Worm (Caenorhabditis elegans) whole organism, L1 larva: Measurements from ENCODE around the gene pqn-83.
A peak's percentile ranks its signal among the peaks of the same experiment; 100 is the strongest.

Source experiments
- C04F5.9 ChIP-seq: sonication (generic microtip); optimal IDR thresholded peaks from 2 replicates; lab custom pipeline; 2016; ENCODE audit warnings: missing genetic modification characterization, missing compliant biosample characterization
- Y116A8C.19 ChIP-seq: sonication (generic microtip); optimal IDR thresholded peaks from 2 replicates; lab custom pipeline; 2016; ENCODE audit warnings: missing compliant biosample characterization, missing genetic modification characterization, borderline replicate concordance
- aha-1 ChIP-seq: fragments of 150-350 bp; optimal IDR thresholded peaks from 2 replicates; lab custom pipeline; 2014; ENCODE audit warnings: missing biosample characterization, missing genetic modification characterization
- alr-1 ChIP-seq: fragments of 200-800 bp; sonication (Bioruptor generic); optimal IDR thresholded peaks from 2 replicates; lab custom pipeline; 2018; ENCODE audit warnings: borderline replicate concordance, mild to moderate bottlenecking, missing genetic modification characterization, missing compliant biosample characterization
- ceh-63 ChIP-seq: fragments of 200-800 bp; sonication (Bioruptor generic); optimal IDR thresholded peaks from 2 replicates; lab custom pipeline; 2018; ENCODE audit warnings: mild to moderate bottlenecking, missing genetic modification characterization, missing compliant biosample characterization
- ceh-8 ChIP-seq: fragments of 200-800 bp; sonication (Bioruptor generic); optimal IDR thresholded peaks from 2 replicates; lab custom pipeline; 2018; ENCODE audit warnings: mild to moderate bottlenecking, missing genetic modification characterization, moderate library complexity, missing compliant biosample characterization
- ceh-82 ChIP-seq, 3 experiments: fragments of 150-350 bp in 1 of 3; sonication (generic microtip) in 2 of 3; optimal IDR thresholded peaks; 2 replicates each; lab custom pipeline; 2014 to 2017; ENCODE audit warnings: missing biosample characterization in 3 of 3, missing genetic modification characterization in 3 of 3
- ceh-90 ChIP-seq: sonication (generic microtip); optimal IDR thresholded peaks from 2 replicates; lab custom pipeline; 2016; ENCODE audit warnings: missing genetic modification characterization, missing compliant biosample characterization
- ces-1 ChIP-seq: fragments of 150-350 bp; optimal IDR thresholded peaks from 2 replicates; lab custom pipeline; 2014; ENCODE audit warnings: missing biosample characterization, missing genetic modification reagents, missing genetic modification characterization
- dpl-1 ChIP-seq, 3 experiments: fragments of 150-350 bp in 2 of 3; sonication (generic microtip) in 1 of 3; optimal IDR thresholded peaks; 2 replicates each; lab custom pipeline; 2014 to 2017; ENCODE audit warnings: missing biosample characterization in 3 of 3, missing genetic modification characterization in 3 of 3, missing genetic modification reagents in 3 of 3
- dsc-1 ChIP-seq: sonication (generic microtip); optimal IDR thresholded peaks from 2 replicates; lab custom pipeline; 2016; ENCODE audit warnings: mild to moderate bottlenecking, missing genetic modification characterization, missing compliant biosample characterization
- efl-1 ChIP-seq, 4 experiments: fragments of 150-350 bp; optimal IDR thresholded peaks in 3 of 4; peaks in 1 of 4; 1 replicate in 1 of 4; 2 replicates in 3 of 4; lab custom pipeline; 2014; ENCODE audit warnings: missing biosample characterization in 2 of 4, missing genetic modification characterization in 2 of 4, missing genetic modification reagents in 2 of 4
- efl-3 ChIP-seq: fragments of 200-800 bp; sonication (Bioruptor generic); optimal IDR thresholded peaks from 2 replicates; lab custom pipeline; 2018; ENCODE audit warnings: mild to moderate bottlenecking, missing genetic modification characterization, missing compliant biosample characterization
- egl-13 ChIP-seq: sonication (generic microtip); optimal IDR thresholded peaks from 2 replicates; lab custom pipeline; 2016; ENCODE audit warnings: missing genotype, missing genetic modification reagents, missing genetic modification characterization, missing compliant biosample characterization
- egl-27 ChIP-seq, 2 experiments: fragments of 150-350 bp in 1 of 2; sonication (generic microtip); optimal IDR thresholded peaks; 3 replicates each; lab custom pipeline; 2017 to 2018; ENCODE audit warnings: missing biosample characterization in 2 of 2, missing genetic modification characterization in 2 of 2, missing genetic modification reagents in 2 of 2
- elt-2 ChIP-seq: sonication (generic microtip); optimal IDR thresholded peaks from 2 replicates; lab custom pipeline; 2016; ENCODE audit warnings: missing genetic modification characterization, mild to moderate bottlenecking, inconsistent platforms, missing compliant biosample characterization, missing genetic modification reagents
- fkh-4 ChIP-seq: sonication (generic microtip); optimal IDR thresholded peaks from 2 replicates; lab custom pipeline; 2016; ENCODE audit warnings: missing compliant biosample characterization, missing genetic modification characterization, borderline replicate concordance
- fkh-8 ChIP-seq: sonication (generic microtip); optimal IDR thresholded peaks from 2 replicates; lab custom pipeline; 2016; ENCODE audit warnings: mild to moderate bottlenecking, missing genetic modification characterization, missing compliant biosample characterization
- fos-1 ChIP-seq: fragments of 150-350 bp; optimal IDR thresholded peaks from 2 replicates; lab custom pipeline; 2014; ENCODE audit warnings: missing biosample characterization, missing genetic modification characterization
- hlh-17 ChIP-seq: fragments of 200-800 bp; sonication (Bioruptor generic); optimal IDR thresholded peaks from 2 replicates; lab custom pipeline; 2018; ENCODE audit warnings: missing genetic modification characterization, mild to moderate bottlenecking, missing compliant biosample characterization, moderate library complexity, borderline replicate concordance
- hpl-2 ChIP-seq: fragments of 150-350 bp; optimal IDR thresholded peaks from 2 replicates; lab custom pipeline; 2014; ENCODE audit warnings: missing biosample characterization, missing genetic modification reagents, missing genetic modification characterization
- irx-1 ChIP-seq: sonication (generic microtip); optimal IDR thresholded peaks from 2 replicates; lab custom pipeline; 2016; ENCODE audit warnings: missing genetic modification characterization, missing compliant biosample characterization
- isw-1 ChIP-seq: fragments of 200-800 bp; sonication (Bioruptor generic); IDR thresholded peaks from 2 replicates; pipeline ENCODE4 v1.3.6; 2022; ENCODE audit warnings: missing genetic modification characterization, missing compliant biosample characterization
- jun-1 ChIP-seq: fragments of 150-350 bp; optimal IDR thresholded peaks from 2 replicates; lab custom pipeline; 2014; ENCODE audit warnings: missing biosample characterization, missing genetic modification reagents, missing genetic modification characterization
- lin-15B ChIP-seq: fragments of 150-350 bp; sonication (generic microtip); optimal IDR thresholded peaks from 3 replicates; lab custom pipeline; 2014; ENCODE audit warnings: missing biosample characterization, missing genetic modification characterization
- lir-3 ChIP-seq: sonication (generic microtip); optimal IDR thresholded peaks from 2 replicates; lab custom pipeline; 2016; ENCODE audit warnings: mild to moderate bottlenecking, missing genetic modification characterization, moderate library complexity, missing compliant biosample characterization; ENCODE audit not compliant: poor library complexity
- mdl-1 ChIP-seq, 2 experiments: fragments of 150-350 bp; optimal IDR thresholded peaks; 2 replicates each; lab custom pipeline; 2014 to 2017; ENCODE audit warnings: missing biosample characterization in 2 of 2, missing genetic modification characterization in 2 of 2, inconsistent platforms in 1 of 2
- mep-1 ChIP-seq: fragments of 150-350 bp; optimal IDR thresholded peaks from 2 replicates; lab custom pipeline; 2014; ENCODE audit warnings: missing biosample characterization, missing genetic modification characterization
- nhr-11 ChIP-seq: fragments of 150-350 bp; optimal IDR thresholded peaks from 2 replicates; lab custom pipeline; 2014; ENCODE audit warnings: missing biosample characterization, missing genetic modification characterization
- nhr-20 ChIP-seq: sonication (generic microtip); optimal IDR thresholded peaks from 2 replicates; lab custom pipeline; 2016; ENCODE audit warnings: mild to moderate bottlenecking, missing genetic modification characterization, missing compliant biosample characterization
- nhr-47 ChIP-seq: sonication (generic microtip); optimal IDR thresholded peaks from 2 replicates; lab custom pipeline; 2016; ENCODE audit warnings: mild to moderate bottlenecking, missing genetic modification characterization, moderate library complexity, missing compliant biosample characterization
- nhr-71 ChIP-seq: sonication (generic microtip); optimal IDR thresholded peaks from 2 replicates; lab custom pipeline; 2016; ENCODE audit warnings: mild to moderate bottlenecking, missing genetic modification characterization, moderate library complexity, missing compliant biosample characterization
- nhr-76 ChIP-seq: sonication (generic microtip); optimal IDR thresholded peaks from 2 replicates; lab custom pipeline; 2017; ENCODE audit warnings: missing biosample characterization, missing genetic modification characterization
- nhr-90 ChIP-seq: sonication (generic microtip); optimal IDR thresholded peaks from 2 replicates; lab custom pipeline; 2016; ENCODE audit warnings: mild to moderate bottlenecking, missing genetic modification characterization, missing compliant biosample characterization; ENCODE audit not compliant: poor library complexity
- pag-3 ChIP-seq: sonication (generic microtip); optimal IDR thresholded peaks from 2 replicates; lab custom pipeline; 2017; ENCODE audit warnings: missing genetic modification characterization, mild to moderate bottlenecking, missing compliant biosample characterization, antibody characterized with exemption, borderline replicate concordance; ENCODE audit not compliant: insufficient read depth
- rnt-1 ChIP-seq: sonication (generic microtip); optimal IDR thresholded peaks from 2 replicates; lab custom pipeline; 2016; ENCODE audit warnings: mild to moderate bottlenecking, missing genetic modification characterization, moderate library complexity, missing compliant biosample characterization
- skn-1 ChIP-seq: fragments of 150-350 bp; optimal IDR thresholded peaks from 2 replicates; lab custom pipeline; 2014; ENCODE audit warnings: missing biosample characterization, missing genetic modification characterization
- snpc-4 ChIP-seq: fragments of 150-350 bp; optimal IDR thresholded peaks from 2 replicates; lab custom pipeline; 2014; ENCODE audit warnings: missing biosample characterization, missing genetic modification characterization
- sox-4 ChIP-seq: sonication (generic microtip); optimal IDR thresholded peaks from 2 replicates; lab custom pipeline; 2016; ENCODE audit warnings: missing genetic modification characterization, missing compliant biosample characterization
- sptf-1 ChIP-seq: fragments of 150-350 bp; optimal IDR thresholded peaks from 2 replicates; lab custom pipeline; 2014; ENCODE audit warnings: missing biosample characterization, missing genetic modification characterization
- swsn-7 ChIP-seq: sonication (generic microtip); optimal IDR thresholded peaks from 2 replicates; lab custom pipeline; 2016; ENCODE audit warnings: missing genetic modification characterization, missing compliant biosample characterization
- unc-62 ChIP-seq: fragments of 150-350 bp; optimal IDR thresholded peaks from 2 replicates; lab custom pipeline; 2014; ENCODE audit warnings: missing biosample characterization, missing genetic modification reagents, missing genetic modification characterization
- unc-86 ChIP-seq: sonication (generic microtip); optimal IDR thresholded peaks from 2 replicates; lab custom pipeline; 2016; ENCODE audit warnings: missing genetic modification characterization, missing compliant biosample characterization
- unc-98 ChIP-seq: fragments of 200-800 bp; sonication (Bioruptor generic); IDR thresholded peaks from 2 replicates; pipeline ENCODE4 v1.3.6; 2022; ENCODE audit warnings: missing genetic modification characterization, missing compliant biosample characterization
- xbp-1 ChIP-seq: sonication (generic microtip); optimal IDR thresholded peaks from 2 replicates; lab custom pipeline; 2016; ENCODE audit warnings: missing genetic modification characterization, missing compliant biosample characterization

Gene pqn-83

DNA sequence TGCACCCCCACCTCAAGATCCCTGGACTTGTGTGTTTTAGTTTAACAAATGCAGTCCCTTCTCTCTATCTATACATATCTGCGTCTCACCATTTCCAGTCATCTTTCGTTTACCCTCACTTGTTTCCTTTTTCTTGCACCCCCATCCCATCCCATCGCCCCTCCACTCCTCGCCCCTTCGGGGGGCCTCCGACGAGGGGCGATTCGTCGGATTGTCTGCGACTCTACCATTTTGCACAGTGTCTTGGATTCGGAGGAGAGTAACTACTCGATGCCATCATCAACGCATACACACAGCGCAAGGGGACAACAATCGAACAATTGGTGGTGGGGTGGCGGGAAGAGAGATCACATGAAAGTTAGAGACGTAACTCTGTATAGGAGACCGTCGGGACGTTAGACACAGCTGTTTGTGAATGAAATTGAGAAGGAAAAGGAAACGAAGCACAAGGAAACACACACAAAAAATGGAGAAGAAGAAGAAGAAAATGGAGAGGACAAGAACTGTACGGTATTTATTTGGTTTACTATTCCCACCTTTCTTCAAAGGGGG is 36.8 kb downstream of the pqn-83 start (continued):
- peak; percentile 52 for TF ChIP-seq lir-3 (tag; lab: Kevin White, UChicago)
- peak; percentile 64 for TF ChIP-seq aha-1 (tag; lab: Kevin White, UChicago)
- peak; percentile 76 to 90 for TF ChIP-seq egl-27 (tag; optimal IDR thresholded peaks at IDR 0.05; lab: Kevin White, UChicago)
- TF ChIP-seq irx-1 = peak; percentile 80
- TF ChIP-seq ceh-82 (tag; optimal IDR thresholded peaks at IDR 0.05; lab: Kevin White, UChicago) = peak; percentile 88 to 96 (median 93)
- TF ChIP-seq rnt-1 (tag; lab: Kevin White, UChicago) = peak; percentile 83
- peak; percentile 96 for TF ChIP-seq nhr-20 (tag; lab: Kevin White, UChicago)
- peak; percentile 94 for TF ChIP-seq egl-13
- peak; percentile 47 for TF ChIP-seq snpc-4 (tag; lab: Kevin White, UChicago)
- TF ChIP-seq hpl-2 (GFP tag; lab: Kevin White, UChicago) = peak; percentile 48
- peak; percentile 74 for TF ChIP-seq ceh-8 (GFP tag; lab: Kevin White, UChicago)
- TF ChIP-seq efl-1 (optimal IDR thresholded peaks at IDR 0.05; lab: Kevin White, UChicago) = peak; percentile 78 to 84
- TF ChIP-seq efl-1 (GFP tag; optimal IDR thresholded peaks at IDR 0.05 in 1 of 2; lab: Kevin White, UChicago) = peak; percentile 52 to 95
- TF ChIP-seq mep-1 (tag; lab: Kevin White, UChicago) = peak; percentile 97
- no peak for TF ChIP-seq lin-15B (tag; lab: Kevin White, UChicago)
- TF ChIP-seq fkh-4 = peak; percentile 37
- peak; percentile 35 for TF ChIP-seq ces-1 (GFP tag; lab: Kevin White, UChicago)
- TF ChIP-seq Y116A8C.19 (tag; lab: Kevin White, UChicago) = no peak
- TF ChIP-seq swsn-7 (tag; lab: Kevin White, UChicago) = peak; percentile 97
- TF ChIP-seq dsc-1 = peak; percentile 93
- peak in 1 of 2 experiments; percentile 93 for TF ChIP-seq mdl-1 (tag; optimal IDR thresholded peaks at IDR 0.05; lab: Kevin White, UChicago)
- peak; percentile 66 for TF ChIP-seq unc-62 (GFP tag; lab: Kevin White, UChicago)
- TF ChIP-seq nhr-47 (tag; lab: Kevin White, UChicago) = peak; percentile 92
- peak; percentile 91 for TF ChIP-seq jun-1 (tag; lab: Kevin White, UChicago)
- TF ChIP-seq nhr-11 = peak; percentile 81
- peak; percentile 59 for TF ChIP-seq elt-2 (tag; lab: Kevin White, UChicago)
- TF ChIP-seq fkh-8 = peak; percentile 91
- TF ChIP-seq hlh-17 (GFP tag; lab: Kevin White, UChicago) = no peak
- TF ChIP-seq C04F5.9 = peak; percentile 71
- peak; percentile 79 for TF ChIP-seq skn-1
- no peak for TF ChIP-seq unc-98
- no peak for TF ChIP-seq alr-1 (tag; lab: Kevin White, UChicago)
- TF ChIP-seq efl-3 (GFP tag; lab: Kevin White, UChicago) = no peak
- TF ChIP-seq isw-1 (GFP tag; lab: Robert Waterston, UW) = peak; percentile 79
- peak; percentile 88 for TF ChIP-seq sox-4 (tag; lab: Kevin White, UChicago)
- TF ChIP-seq sptf-1 (tag; lab: Kevin White, UChicago) = no peak
- no peak for TF ChIP-seq ceh-90
- TF ChIP-seq nhr-76 (tag; lab: Kevin White, UChicago) = peak; percentile 57
- peak; percentile 83 for TF ChIP-seq fos-1 (tag; lab: Kevin White, UChicago)
- no peak for TF ChIP-seq ceh-63 (GFP tag; lab: Kevin White, UChicago)
- peak; percentile 88 for TF ChIP-seq xbp-1 (tag; lab: Kevin White, UChicago)
- TF ChIP-seq nhr-71 (tag; lab: Kevin White, UChicago) = peak; percentile 98
- peak; percentile 48 for TF ChIP-seq pag-3 (tag; lab: Kevin White, UChicago)
- peak; percentile 90 for TF ChIP-seq nhr-90 (tag; lab: Kevin White, UChicago)
- peak; percentile 94 for TF ChIP-seq unc-86 (tag; lab: Kevin White, UChicago)
- peak; percentile 57 to 75 (median 60) for TF ChIP-seq dpl-1 (GFP tag; optimal IDR thresholded peaks at IDR 0.05; lab: Kevin White, UChicago)
